Worm (Caenorhabditis elegans): ENCODE data around the gene pcs-1.

- TF ChIP-seq ekl-4 (GFP tag; IDR thresholded peaks at IDR 0.05) = no peak
- no peak for TF ChIP-seq B0035.1 (tag; optimal IDR thresholded peaks at IDR 0.05)
- TF ChIP-seq K12H6.12 (tag; optimal IDR thresholded peaks at IDR 0.05) = no peak
- TF ChIP-seq lir-1 (GFP tag; conservative IDR thresholded peaks at IDR 0.05) = no peak
- no peak for TF ChIP-seq egl-44 (GFP tag; IDR thresholded peaks at IDR 0.05)
- no peak for TF ChIP-seq nhr-90 (tag; optimal IDR thresholded peaks at IDR 0.05)
- no peak for TF ChIP-seq ceh-79 (tag; optimal IDR thresholded peaks at IDR 0.05)
- no peak for TF ChIP-seq tbx-9 (tag; optimal IDR thresholded peaks at IDR 0.05; ENCODE audit: borderline replicate concordance)
- no peak for TF ChIP-seq ets-4 (GFP tag; optimal IDR thresholded peaks at IDR 0.05)
Measured at ce11 chrII:11564127-11564526, 13.4 kb downstream of the pcs-1 start, which contains the start of gene F54D5.15.
